Worm (Caenorhabditis elegans) whole organism, L2 larva: ENCODE measurements around the gene F41E6.1.
A peak's percentile ranks its signal among the peaks of the same experiment; 100 is the strongest.

ENCODE experiments used
- C34F6.9 ChIP-seq: fragments of 150-350 bp; optimal IDR thresholded peaks from 2 replicates; lab custom pipeline; 2014; ENCODE audit warnings: missing biosample characterization, missing genetic modification characterization
- F13H6.1 ChIP-seq: sonication (generic microtip); optimal IDR thresholded peaks from 2 replicates; lab custom pipeline; 2016; ENCODE audit warnings: missing genetic modification characterization, missing compliant biosample characterization
- ama-1 ChIP-seq: fragments of 150-350 bp; optimal IDR thresholded peaks from 2 replicates; lab custom pipeline; 2018; ENCODE audit warnings: inconsistent platforms
- blmp-1 ChIP-seq: sonication (generic microtip); optimal IDR thresholded peaks from 2 replicates; lab custom pipeline; 2017; ENCODE audit warnings: missing genetic modification characterization, mild to moderate bottlenecking, missing compliant biosample characterization, antibody characterized with exemption, moderate library complexity; ENCODE audit not compliant: insufficient read depth
- ceh-16 ChIP-seq: fragments of 150-350 bp; optimal IDR thresholded peaks from 2 replicates; lab custom pipeline; 2014; ENCODE audit warnings: missing biosample characterization, missing genetic modification characterization
- ceh-82 ChIP-seq: fragments of 150-350 bp; optimal IDR thresholded peaks from 2 replicates; lab custom pipeline; 2014; ENCODE audit warnings: missing biosample characterization, missing genetic modification characterization
- crh-2 ChIP-seq: sonication (generic microtip); optimal IDR thresholded peaks from 2 replicates; lab custom pipeline; 2017; ENCODE audit warnings: missing biosample characterization, missing genetic modification characterization
- dmd-4 ChIP-seq: sonication (generic microtip); optimal IDR thresholded peaks from 2 replicates; lab custom pipeline; 2017; ENCODE audit warnings: missing biosample characterization, missing genetic modification characterization
- elt-1 ChIP-seq: fragments of 150-350 bp; optimal IDR thresholded peaks from 2 replicates; lab custom pipeline; 2014; ENCODE audit warnings: missing biosample characterization, missing genetic modification characterization
- elt-3 ChIP-seq: sonication (generic microtip); optimal IDR thresholded peaks from 2 replicates; lab custom pipeline; 2017; ENCODE audit warnings: missing biosample characterization, missing genetic modification characterization
- fos-1 ChIP-seq: fragments of 150-350 bp; optimal IDR thresholded peaks from 2 replicates; lab custom pipeline; 2014; ENCODE audit warnings: missing biosample characterization, missing genetic modification characterization
- gmeb-1 ChIP-seq: fragments of 150-350 bp; optimal IDR thresholded peaks from 2 replicates; lab custom pipeline; 2014; ENCODE audit warnings: missing biosample characterization, missing genetic modification characterization
- lin-11 ChIP-seq: fragments of 150-350 bp; sonication (generic microtip); optimal IDR thresholded peaks from 2 replicates; lab custom pipeline; 2014; ENCODE audit warnings: missing biosample characterization, missing genetic modification characterization, inconsistent platforms, mixed read lengths
- lsy-2 ChIP-seq, 2 experiments: fragments of 150-350 bp in 1 of 2; sonication (generic microtip) in 1 of 2; optimal IDR thresholded peaks; 2 replicates each; lab custom pipeline; 2014 to 2017; ENCODE audit warnings: missing biosample characterization in 2 of 2, missing genetic modification characterization in 2 of 2
- mab-5 ChIP-seq: fragments of 150-350 bp; optimal IDR thresholded peaks from 2 replicates; lab custom pipeline; 2014; ENCODE audit warnings: missing biosample characterization, missing genetic modification characterization
- mdl-1 ChIP-seq, 2 experiments: fragments of 150-350 bp in 1 of 2; sonication (generic microtip) in 1 of 2; optimal IDR thresholded peaks; 2 replicates each; lab custom pipeline; 2017; ENCODE audit warnings: missing biosample characterization in 2 of 2, missing genetic modification characterization in 2 of 2
- nhr-12 ChIP-seq: fragments of 150-350 bp; optimal IDR thresholded peaks from 2 replicates; lab custom pipeline; 2014; ENCODE audit warnings: missing biosample characterization, missing genetic modification characterization
- nhr-129 ChIP-seq: fragments of 150-350 bp; optimal IDR thresholded peaks from 2 replicates; lab custom pipeline; 2014; ENCODE audit warnings: missing biosample characterization, missing genetic modification characterization
- nhr-21 ChIP-seq: fragments of 150-350 bp; optimal IDR thresholded peaks from 2 replicates; lab custom pipeline; 2014; ENCODE audit warnings: missing biosample characterization, missing genetic modification characterization
- nhr-25 ChIP-seq: fragments of 150-350 bp; sonication (generic microtip); optimal IDR thresholded peaks from 3 replicates; lab custom pipeline; 2014; ENCODE audit warnings: missing biosample characterization, missing genetic modification characterization
- peb-1 ChIP-seq: fragments of 150-350 bp; optimal IDR thresholded peaks from 2 replicates; lab custom pipeline; 2014; ENCODE audit warnings: missing biosample characterization, missing genetic modification characterization
- sem-4 ChIP-seq: fragments of 150-350 bp; optimal IDR thresholded peaks from 2 replicates; lab custom pipeline; 2014; ENCODE audit warnings: missing biosample characterization, missing genetic modification reagents, missing genetic modification characterization
- skn-1 ChIP-seq: sonication (generic microtip); optimal IDR thresholded peaks from 2 replicates; lab custom pipeline; 2017; ENCODE audit warnings: missing biosample characterization, missing genetic modification characterization
- sma-3 ChIP-seq: sonication (generic microtip); optimal IDR thresholded peaks from 2 replicates; lab custom pipeline; 2016; ENCODE audit warnings: missing genetic modification reagents, missing genetic modification characterization, missing compliant biosample characterization
- sma-9 ChIP-seq, 2 experiments: fragments of 150-350 bp in 1 of 2; sonication (generic microtip) in 1 of 2; optimal IDR thresholded peaks; 2 replicates each; lab custom pipeline; 2014 to 2016; ENCODE audit warnings: missing genetic modification characterization in 2 of 2, mild to moderate bottlenecking in 1 of 2, missing biosample characterization in 1 of 2, missing compliant biosample characterization in 1 of 2, missing genetic modification reagents in 1 of 2, moderate library complexity in 1 of 2
- snpc-4 ChIP-seq: fragments of 150-350 bp; optimal IDR thresholded peaks from 2 replicates; lab custom pipeline; 2014; ENCODE audit warnings: missing biosample characterization, missing genetic modification characterization
- unc-39 ChIP-seq: fragments of 150-350 bp; optimal IDR thresholded peaks from 2 replicates; lab custom pipeline; 2014; ENCODE audit warnings: missing biosample characterization, missing genetic modification characterization
- unc-55 ChIP-seq: fragments of 150-350 bp; sonication (generic microtip); optimal IDR thresholded peaks from 3 replicates; lab custom pipeline; 2014; ENCODE audit warnings: missing biosample characterization, missing genetic modification reagents, missing genetic modification characterization
- unc-62 ChIP-seq: fragments of 150-350 bp; optimal IDR thresholded peaks from 2 replicates; lab custom pipeline; 2014; ENCODE audit warnings: missing biosample characterization, missing genetic modification reagents, missing genetic modification characterization
- zag-1 ChIP-seq: fragments of 150-350 bp; optimal IDR thresholded peaks from 2 replicates; lab custom pipeline; 2014; ENCODE audit warnings: missing biosample characterization, missing genetic modification characterization
- ztf-4 ChIP-seq: fragments of 150-350 bp; optimal IDR thresholded peaks from 2 replicates; lab custom pipeline; 2014; ENCODE audit warnings: missing biosample characterization, missing genetic modification characterization

The F41E6.1 gene

DNA sequence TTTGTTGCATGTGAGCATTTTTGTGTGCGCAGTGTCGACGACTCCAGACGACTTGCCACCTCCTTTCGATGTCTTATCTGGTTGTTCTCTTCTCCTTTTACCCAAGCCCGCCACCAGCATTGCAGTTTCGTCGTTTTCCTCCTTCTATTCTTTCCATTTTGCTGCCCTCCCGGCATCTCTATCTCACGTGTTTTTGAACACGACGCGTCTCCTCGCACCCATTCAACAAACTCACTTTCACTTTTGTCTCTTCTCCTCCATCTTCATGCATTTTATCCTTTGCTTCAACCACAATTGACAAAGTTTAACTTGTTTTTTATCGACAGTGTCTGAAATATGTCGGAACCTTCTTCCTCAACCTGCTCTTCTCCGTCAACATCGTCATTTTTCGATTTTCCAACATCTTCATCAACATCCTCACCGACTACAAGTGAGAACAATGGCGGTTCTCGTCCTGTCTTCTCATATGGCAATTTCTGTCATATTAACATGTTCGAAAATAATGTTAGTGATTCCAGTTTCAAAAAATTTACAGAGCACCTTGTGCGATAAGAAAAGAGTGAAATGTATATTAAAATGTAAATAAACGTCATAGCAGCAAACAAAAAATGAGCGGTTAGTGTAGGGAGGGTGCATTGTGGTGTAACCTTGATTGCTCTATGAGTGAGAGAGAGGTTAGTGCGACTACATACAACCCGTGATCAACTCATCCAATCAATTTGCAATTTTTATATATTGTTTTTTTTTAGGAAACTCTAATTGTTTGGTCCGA is 11.6 kb upstream of the F41E6.1 start, which contains the start of gene fip-4:
TSS of gene fip-4 (minus strand) at position 636 of the 772 bp plus-strand sequence.
- no peak for TF ChIP-seq unc-55 (GFP tag; lab: Kevin White, UChicago)
- TF ChIP-seq mdl-1 (tag; optimal IDR thresholded peaks at IDR 0.05; lab: Kevin White, UChicago), result peak in 1 of 2 experiments; percentile 34
- peak; percentile 43 for TF ChIP-seq fos-1 (tag; lab: Kevin White, UChicago)
- TF ChIP-seq ceh-16 (tag; lab: Kevin White, UChicago), result no peak
- peak; percentile 55 for TF ChIP-seq ama-1 (lab: Kevin White, UChicago)
- peak; percentile 98 for TF ChIP-seq blmp-1 (tag; lab: Kevin White, UChicago)
- peak; percentile 29 for TF ChIP-seq sma-3 (GFP tag; lab: Kevin White, UChicago)
- peak; percentile 28 for TF ChIP-seq sem-4 (tag; lab: Kevin White, UChicago)
- TF ChIP-seq zag-1 (tag; lab: Kevin White, UChicago), result no peak
- TF ChIP-seq lsy-2 (tag; optimal IDR thresholded peaks at IDR 0.05; lab: Kevin White, UChicago), result peak in 1 of 2 experiments; percentile 22
- TF ChIP-seq nhr-21, result peak; percentile 44
- peak; percentile 79 for TF ChIP-seq nhr-25
- TF ChIP-seq ztf-4 (tag; lab: Kevin White, UChicago), result no peak
- TF ChIP-seq sma-9 (GFP tag; optimal IDR thresholded peaks at IDR 0.05; lab: Kevin White, UChicago), result peak; percentile 70
- TF ChIP-seq sma-9 (tag; optimal IDR thresholded peaks at IDR 0.05; lab: Kevin White, UChicago), result no peak
- TF ChIP-seq unc-39 (tag; lab: Kevin White, UChicago), result no peak
- TF ChIP-seq F13H6.1 (tag; lab: Kevin White, UChicago), result peak; percentile 7
- TF ChIP-seq C34F6.9 (tag; lab: Kevin White, UChicago), result peak; percentile 45
- TF ChIP-seq nhr-129 (tag; lab: Kevin White, UChicago), result peak; percentile 46

DNA sequence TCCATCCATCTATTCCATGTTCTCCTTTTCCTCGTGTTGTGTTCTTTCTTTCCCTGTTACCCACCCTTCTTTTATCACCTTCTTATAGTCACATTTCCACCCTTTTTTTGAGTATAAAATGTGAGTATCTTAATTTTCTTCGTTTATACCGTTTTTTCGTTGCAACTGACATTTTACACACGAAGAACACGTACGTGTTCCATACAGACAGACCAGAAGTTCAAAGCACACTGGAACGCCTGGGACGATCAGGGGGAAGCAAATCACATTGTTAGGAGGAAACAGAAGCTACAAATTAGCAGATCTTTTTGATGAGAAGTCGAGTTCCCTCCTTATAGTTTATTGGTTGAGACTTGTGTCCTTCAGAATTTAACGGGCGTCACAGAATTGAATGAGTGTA is 6.7 kb upstream of the F41E6.1 start:
- no peak for TF ChIP-seq nhr-21
- no peak for TF ChIP-seq nhr-25
- TF ChIP-seq elt-3 (tag; lab: Kevin White, UChicago), result no peak
- no peak for TF ChIP-seq ceh-82
- TF ChIP-seq nhr-12 (tag; lab: Kevin White, UChicago), result no peak
- no peak for TF ChIP-seq dmd-4 (tag; lab: Kevin White, UChicago)
- TF ChIP-seq blmp-1 (tag; lab: Kevin White, UChicago), result no peak
- TF ChIP-seq unc-62 (GFP tag; lab: Kevin White, UChicago), result no peak
- TF ChIP-seq skn-1 (tag; lab: Kevin White, UChicago), result no peak
- TF ChIP-seq crh-2 (tag; lab: Kevin White, UChicago), result no peak
- no peak for TF ChIP-seq peb-1 (tag; lab: Kevin White, UChicago)
- TF ChIP-seq gmeb-1 (tag; lab: Kevin White, UChicago), result no peak
- TF ChIP-seq snpc-4 (tag; lab: Kevin White, UChicago), result no peak
- no peak for TF ChIP-seq unc-55 (GFP tag; lab: Kevin White, UChicago)

DNA sequence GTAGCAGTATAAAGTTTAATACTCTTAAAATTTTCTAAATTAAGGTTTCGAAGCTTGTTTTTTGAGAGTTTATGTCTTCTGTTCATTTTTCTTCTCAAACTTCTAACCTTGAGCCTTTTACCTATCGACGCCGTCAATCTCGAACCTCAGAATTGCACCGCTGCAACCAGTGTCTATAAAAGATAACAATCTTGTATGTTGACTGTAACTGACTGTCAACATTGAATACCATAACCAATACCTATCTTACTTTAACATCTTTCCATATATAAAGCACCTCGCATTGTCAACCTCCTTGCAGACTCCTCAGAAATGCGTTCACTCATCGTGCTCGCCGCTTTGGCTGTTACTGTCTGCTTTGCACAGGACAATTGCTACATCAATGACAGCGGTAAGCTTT is 3.7 kb upstream of the F41E6.1 start, which contains the start of gene grd-5:
TSS of gene grd-5 (plus strand) at position 295 of the 400 bp plus-strand sequence.
- peak; percentile 39 for TF ChIP-seq sma-9 (GFP tag; optimal IDR thresholded peaks at IDR 0.05; lab: Kevin White, UChicago)
- TF ChIP-seq sma-9 (tag; optimal IDR thresholded peaks at IDR 0.05; lab: Kevin White, UChicago), result no peak
- no peak for TF ChIP-seq nhr-21

DNA sequence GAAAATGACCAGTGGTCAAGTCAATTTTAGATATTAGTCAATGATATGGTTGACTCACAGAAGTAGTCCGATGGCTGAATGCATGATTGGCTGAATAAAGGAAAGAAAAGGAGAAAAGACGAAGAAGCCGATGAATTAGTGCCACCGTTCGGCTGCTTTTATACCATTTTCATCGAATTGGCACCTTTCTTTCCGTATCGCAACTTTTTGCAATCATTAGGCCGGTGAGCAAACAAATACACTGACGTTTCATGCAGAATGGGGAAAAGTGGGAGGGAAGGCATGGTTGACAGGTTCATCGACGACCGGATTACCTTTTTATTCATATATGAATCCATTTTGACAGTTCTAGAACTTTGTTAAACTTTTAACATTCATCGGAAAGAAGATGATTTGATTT is 1.2 kb upstream of the F41E6.1 start, which contains the start of gene idpc-2:
TSS of gene idpc-2 (minus strand) at position 101 of the 400 bp plus-strand sequence.
- TF ChIP-seq crh-2 (tag; lab: Kevin White, UChicago) (no peak), peb-1 (tag; lab: Kevin White, UChicago) (no peak), lin-11 (tag; lab: Kevin White, UChicago) (no peak), sem-4 (tag; lab: Kevin White, UChicago) (no peak), elt-1 (tag; lab: Kevin White, UChicago) (no peak), nhr-12 (tag; lab: Kevin White, UChicago) (no peak), sma-9 (GFP tag; optimal IDR thresholded peaks at IDR 0.05; lab: Kevin White, UChicago) (no peak), sma-9 (tag; optimal IDR thresholded peaks at IDR 0.05; lab: Kevin White, UChicago) (no peak), F13H6.1 (tag; lab: Kevin White, UChicago) (no peak), ceh-16 (tag; lab: Kevin White, UChicago) (no peak)

DNA sequence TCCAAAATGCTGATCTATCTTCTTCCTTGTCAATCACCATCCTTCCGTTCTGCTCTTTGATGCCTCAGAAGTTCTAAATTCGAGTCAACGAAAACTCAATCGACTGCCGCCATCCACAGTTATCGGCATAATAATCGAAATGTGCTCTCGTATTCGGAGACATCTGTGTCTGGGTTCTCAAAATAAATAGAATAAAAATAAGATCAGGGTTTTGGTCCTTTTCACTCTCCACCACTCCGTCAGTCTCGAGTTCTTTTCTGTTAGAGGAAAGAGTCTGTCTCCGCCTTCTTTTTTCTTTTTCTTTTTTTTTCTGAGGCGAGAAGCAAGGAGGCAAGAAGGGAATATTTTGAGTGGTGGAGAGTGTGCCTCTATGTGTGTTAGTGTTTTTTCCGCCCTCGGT is 1.3 kb downstream of the F41E6.1 start, which contains the start of gene F41E6.17:
TSS of gene F41E6.17 (plus strand) at position 348 of the 400 bp plus-strand sequence.
- TF ChIP-seq unc-55 (GFP tag; lab: Kevin White, UChicago) (peak; percentile 10), mab-5 (tag; lab: Kevin White, UChicago) (no peak)
